Worm (Caenorhabditis elegans) whole organism, L3 larva: ENCODE results near the gene F21C10.18.

Experiments used
- ceh-28 ChIP-seq: fragments of 150-350 bp; optimal IDR thresholded peaks from 2 replicates; lab custom pipeline; 2014; ENCODE audit warnings: missing biosample characterization, missing genetic modification reagents, missing genetic modification characterization
- elt-1 ChIP-seq: fragments of 150-350 bp; optimal IDR thresholded peaks from 2 replicates; lab custom pipeline; 2014; ENCODE audit warnings: missing biosample characterization, missing genetic modification characterization
- eor-1 ChIP-seq, 2 experiments: fragments of 150-350 bp; optimal IDR thresholded peaks; 2 replicates each; lab custom pipeline; 2014 to 2018; ENCODE audit warnings: missing biosample characterization in 2 of 2, missing genetic modification characterization in 2 of 2
- jun-1 ChIP-seq: fragments of 150-350 bp; optimal IDR thresholded peaks from 2 replicates; lab custom pipeline; 2014; ENCODE audit warnings: missing biosample characterization, missing genetic modification reagents, missing genetic modification characterization
- lin-39 ChIP-seq: fragments of 150-350 bp; optimal IDR thresholded peaks from 2 replicates; lab custom pipeline; 2018; ENCODE audit warnings: missing biosample characterization, missing genetic modification reagents, missing genetic modification characterization
- nhr-11 ChIP-seq: fragments of 150-350 bp; optimal IDR thresholded peaks from 2 replicates; lab custom pipeline; 2014; ENCODE audit warnings: missing biosample characterization, missing genetic modification characterization
- nhr-237 ChIP-seq: fragments of 150-350 bp; optimal IDR thresholded peaks from 2 replicates; lab custom pipeline; 2014; ENCODE audit warnings: missing biosample characterization, missing genetic modification characterization
- nhr-67 ChIP-seq: fragments of 150-350 bp; optimal IDR thresholded peaks from 2 replicates; lab custom pipeline; 2014; ENCODE audit warnings: missing biosample characterization, missing genetic modification characterization
- unc-39 ChIP-seq: sonication (generic microtip); optimal IDR thresholded peaks from 4 replicates; lab custom pipeline; 2017; ENCODE audit warnings: missing biosample characterization, missing genetic modification characterization
- unc-62 ChIP-seq: fragments of 150-350 bp; sonication (generic microtip); optimal IDR thresholded peaks from 4 replicates; lab custom pipeline; 2014; ENCODE audit warnings: missing biosample characterization, missing genetic modification reagents, missing genetic modification characterization
- ztf-11 ChIP-seq: fragments of 150-350 bp; optimal IDR thresholded peaks from 2 replicates; lab custom pipeline; 2014; ENCODE audit warnings: missing biosample characterization, missing genetic modification characterization
- ztf-4 ChIP-seq: fragments of 150-350 bp; optimal IDR thresholded peaks from 2 replicates; lab custom pipeline; 2014; ENCODE audit warnings: missing biosample characterization, missing genetic modification characterization

- TF ChIP-seq lin-39 (tag; lab: Kevin White, UChicago) (no peak), nhr-67 (tag; lab: Kevin White, UChicago) (no peak), jun-1 (tag; lab: Kevin White, UChicago) (no peak), ztf-11 (no peak), elt-1 (tag; lab: Kevin White, UChicago) (peak; percentile 87), nhr-237 (tag; lab: Kevin White, UChicago) (no peak), unc-39 (tag; lab: Kevin White, UChicago) (no peak), ceh-28 (tag; lab: Kevin White, UChicago) (no peak), ztf-4 (tag; lab: Kevin White, UChicago) (no peak), nhr-11 (tag; lab: Kevin White, UChicago) (no peak), unc-62 (no peak), eor-1 (tag; optimal IDR thresholded peaks at IDR 0.05; lab: Kevin White, UChicago) (no peak)
These were observed 42.4 kb upstream of the F21C10.18 start for ce11 chrV:9065915-9066314.
